Fruit fly (Drosophila melanogaster): Measurements from ENCODE around the gene jar.
A peak's percentile ranks its signal among the peaks of the same experiment; 100 is the strongest.

DNA sequence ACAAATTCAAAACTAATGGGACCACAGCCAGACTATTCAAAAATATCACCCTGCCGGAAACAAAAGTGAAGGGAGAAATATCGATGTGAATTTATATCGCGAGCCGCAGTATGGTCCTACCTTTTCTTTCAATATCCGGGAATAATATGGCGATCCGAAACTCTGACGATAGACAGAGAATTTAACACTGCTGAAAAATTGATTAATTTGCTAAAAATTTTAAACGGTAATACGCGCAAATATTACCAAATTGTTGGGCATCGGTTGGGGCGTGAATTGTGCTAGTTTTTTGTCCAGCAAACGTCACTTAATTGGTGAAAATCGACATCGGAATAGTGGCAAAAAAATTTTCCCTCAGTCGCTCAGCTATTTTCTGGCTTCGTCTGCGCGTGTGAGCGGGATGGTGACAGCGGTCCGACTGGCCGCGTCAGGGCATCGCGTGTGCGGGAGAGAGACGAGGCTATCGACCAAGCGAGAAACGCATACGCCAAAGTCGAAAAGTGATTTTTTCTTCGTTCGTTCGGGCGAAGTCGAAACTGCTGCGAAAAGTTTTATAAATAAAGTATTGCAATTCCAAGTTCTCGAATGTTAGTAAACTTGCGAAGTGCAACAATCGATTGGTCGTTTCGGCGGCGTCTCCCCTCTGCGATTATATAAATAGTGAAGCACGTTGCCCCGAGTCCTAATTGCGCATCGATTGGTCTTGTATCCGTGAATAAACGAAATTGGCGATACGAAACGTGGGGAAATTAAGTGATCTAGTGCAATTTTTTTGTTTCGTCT is 40.4 kb downstream of the jar start, which contains the start of gene mask:
- peak; percentile 73 for TF ChIP-seq bab1 (GFP tag; optimal IDR thresholded peaks at IDR 0.05)
- no peak for TF ChIP-seq kay (GFP tag; ENCODE audit: borderline replicate concordance)
- peak; percentile 67 for TF ChIP-seq CG12768 (GFP tag; optimal IDR thresholded peaks at IDR 0.05)
- peak; percentile 64 for TF ChIP-seq tj (GFP tag; optimal IDR thresholded peaks at IDR 0.05)
- no peak for TF ChIP-seq Clk (GFP tag; optimal IDR thresholded peaks at IDR 0.05)
- TF ChIP-seq Crg-1 (GFP tag; optimal IDR thresholded peaks at IDR 0.05) = peak; percentile 90
- TF ChIP-seq pad (GFP tag; optimal IDR thresholded peaks at IDR 0.05) = peak; percentile 43
- TF ChIP-seq CG14711 (tag; optimal IDR thresholded peaks at IDR 0.05) = peak; percentile 39

All from whole organism, adult.